Worm (Caenorhabditis elegans) whole organism, L2 larva: ENCODE measurements around the gene scl-3.

Experiments
- C34F6.9 ChIP-seq: fragments of 150-350 bp; optimal IDR thresholded peaks from 2 replicates; lab custom pipeline; 2014; ENCODE audit warnings: missing biosample characterization, missing genetic modification characterization
- F13H6.1 ChIP-seq: sonication (generic microtip); optimal IDR thresholded peaks from 2 replicates; lab custom pipeline; 2016; ENCODE audit warnings: missing genetic modification characterization, missing compliant biosample characterization
- R02D3.7 ChIP-seq: fragments of 150-350 bp; optimal IDR thresholded peaks from 2 replicates; lab custom pipeline; 2014; ENCODE audit warnings: missing biosample characterization, missing genetic modification characterization
- Y55F3AM.14 ChIP-seq: fragments of 200-800 bp; sonication (Bioruptor generic); optimal IDR thresholded peaks from 2 replicates; lab custom pipeline; 2018; ENCODE audit warnings: mild to moderate bottlenecking, missing genetic modification characterization, missing compliant biosample characterization
- alr-1 ChIP-seq: fragments of 150-350 bp; optimal IDR thresholded peaks from 2 replicates; lab custom pipeline; 2014; ENCODE audit warnings: missing biosample characterization, missing genetic modification characterization
- crh-2 ChIP-seq: sonication (generic microtip); optimal IDR thresholded peaks from 2 replicates; lab custom pipeline; 2017; ENCODE audit warnings: missing biosample characterization, missing genetic modification characterization
- dmd-4 ChIP-seq: sonication (generic microtip); optimal IDR thresholded peaks from 2 replicates; lab custom pipeline; 2017; ENCODE audit warnings: missing biosample characterization, missing genetic modification characterization
- egl-27 ChIP-seq: sonication (generic microtip); optimal IDR thresholded peaks from 3 replicates; lab custom pipeline; 2017; ENCODE audit warnings: missing biosample characterization, missing genetic modification reagents, missing genetic modification characterization
- elt-1 ChIP-seq: fragments of 150-350 bp; optimal IDR thresholded peaks from 2 replicates; lab custom pipeline; 2014; ENCODE audit warnings: missing biosample characterization, missing genetic modification characterization
- elt-3 ChIP-seq: sonication (generic microtip); optimal IDR thresholded peaks from 2 replicates; lab custom pipeline; 2017; ENCODE audit warnings: missing biosample characterization, missing genetic modification characterization
- fos-1 ChIP-seq: fragments of 150-350 bp; optimal IDR thresholded peaks from 2 replicates; lab custom pipeline; 2014; ENCODE audit warnings: missing biosample characterization, missing genetic modification characterization
- gmeb-1 ChIP-seq: fragments of 150-350 bp; optimal IDR thresholded peaks from 2 replicates; lab custom pipeline; 2014; ENCODE audit warnings: missing biosample characterization, missing genetic modification characterization
- lin-39 ChIP-seq: fragments of 150-350 bp; optimal IDR thresholded peaks from 2 replicates; lab custom pipeline; 2014; ENCODE audit warnings: missing biosample characterization, missing genetic modification reagents, missing genetic modification characterization
- lsy-2 ChIP-seq, 2 experiments: fragments of 150-350 bp in 1 of 2; sonication (generic microtip) in 1 of 2; optimal IDR thresholded peaks; 2 replicates each; lab custom pipeline; 2014 to 2017; ENCODE audit warnings: missing biosample characterization in 2 of 2, missing genetic modification characterization in 2 of 2
- mab-5 ChIP-seq: fragments of 150-350 bp; optimal IDR thresholded peaks from 2 replicates; lab custom pipeline; 2014; ENCODE audit warnings: missing biosample characterization, missing genetic modification characterization
- mbf-1 ChIP-seq: sonication (generic microtip); optimal IDR thresholded peaks from 2 replicates; lab custom pipeline; 2017; ENCODE audit warnings: missing biosample characterization, missing genetic modification characterization
- mdl-1 ChIP-seq, 2 experiments: fragments of 150-350 bp in 1 of 2; sonication (generic microtip) in 1 of 2; optimal IDR thresholded peaks; 2 replicates each; lab custom pipeline; 2017; ENCODE audit warnings: missing biosample characterization in 2 of 2, missing genetic modification characterization in 2 of 2
- nhr-11 ChIP-seq: fragments of 150-350 bp; optimal IDR thresholded peaks from 2 replicates; lab custom pipeline; 2014; ENCODE audit warnings: missing biosample characterization, missing genetic modification characterization
- nhr-12 ChIP-seq: fragments of 150-350 bp; optimal IDR thresholded peaks from 2 replicates; lab custom pipeline; 2014; ENCODE audit warnings: missing biosample characterization, missing genetic modification characterization
- nhr-129 ChIP-seq: fragments of 150-350 bp; optimal IDR thresholded peaks from 2 replicates; lab custom pipeline; 2014; ENCODE audit warnings: missing biosample characterization, missing genetic modification characterization
- nhr-21 ChIP-seq: fragments of 150-350 bp; optimal IDR thresholded peaks from 2 replicates; lab custom pipeline; 2014; ENCODE audit warnings: missing biosample characterization, missing genetic modification characterization
- nhr-23 ChIP-seq: fragments of 150-350 bp; optimal IDR thresholded peaks from 2 replicates; lab custom pipeline; 2014; ENCODE audit warnings: missing biosample characterization, missing genetic modification reagents, missing genetic modification characterization
- nhr-237 ChIP-seq: fragments of 150-350 bp; optimal IDR thresholded peaks from 2 replicates; lab custom pipeline; 2014; ENCODE audit warnings: missing biosample characterization, missing genetic modification characterization
- nhr-6 ChIP-seq: fragments of 150-350 bp; optimal IDR thresholded peaks from 2 replicates; lab custom pipeline; 2014; ENCODE audit warnings: missing biosample characterization, missing genetic modification characterization
- nhr-77 ChIP-seq: fragments of 150-350 bp; optimal IDR thresholded peaks from 2 replicates; lab custom pipeline; 2014; ENCODE audit warnings: missing biosample characterization, missing genetic modification characterization
- sem-4 ChIP-seq: fragments of 150-350 bp; optimal IDR thresholded peaks from 2 replicates; lab custom pipeline; 2014; ENCODE audit warnings: missing biosample characterization, missing genetic modification reagents, missing genetic modification characterization
- skn-1 ChIP-seq: sonication (generic microtip); optimal IDR thresholded peaks from 2 replicates; lab custom pipeline; 2017; ENCODE audit warnings: missing biosample characterization, missing genetic modification characterization
- sma-3 ChIP-seq: sonication (generic microtip); optimal IDR thresholded peaks from 2 replicates; lab custom pipeline; 2016; ENCODE audit warnings: missing genetic modification reagents, missing genetic modification characterization, missing compliant biosample characterization
- sma-9 ChIP-seq, 2 experiments: fragments of 150-350 bp in 1 of 2; sonication (generic microtip) in 1 of 2; optimal IDR thresholded peaks; 2 replicates each; lab custom pipeline; 2014 to 2016; ENCODE audit warnings: missing genetic modification characterization in 2 of 2, mild to moderate bottlenecking in 1 of 2, missing biosample characterization in 1 of 2, missing compliant biosample characterization in 1 of 2, missing genetic modification reagents in 1 of 2, moderate library complexity in 1 of 2
- snpc-4 ChIP-seq: fragments of 150-350 bp; optimal IDR thresholded peaks from 2 replicates; lab custom pipeline; 2014; ENCODE audit warnings: missing biosample characterization, missing genetic modification characterization
- unc-55 ChIP-seq: fragments of 150-350 bp; sonication (generic microtip); optimal IDR thresholded peaks from 3 replicates; lab custom pipeline; 2014; ENCODE audit warnings: missing biosample characterization, missing genetic modification reagents, missing genetic modification characterization
- unc-62 ChIP-seq: fragments of 150-350 bp; optimal IDR thresholded peaks from 2 replicates; lab custom pipeline; 2014; ENCODE audit warnings: missing biosample characterization, missing genetic modification reagents, missing genetic modification characterization
- ztf-1 ChIP-seq: fragments of 200-800 bp; sonication (Bioruptor generic); conservative IDR thresholded peaks from 2 replicates; pipeline ENCODE4 v1.3.6; 2022; ENCODE audit warnings: missing genetic modification characterization, missing compliant biosample characterization
- ztf-4 ChIP-seq: fragments of 150-350 bp; optimal IDR thresholded peaks from 2 replicates; lab custom pipeline; 2014; ENCODE audit warnings: missing biosample characterization, missing genetic modification characterization

scl-3 gene

DNA sequence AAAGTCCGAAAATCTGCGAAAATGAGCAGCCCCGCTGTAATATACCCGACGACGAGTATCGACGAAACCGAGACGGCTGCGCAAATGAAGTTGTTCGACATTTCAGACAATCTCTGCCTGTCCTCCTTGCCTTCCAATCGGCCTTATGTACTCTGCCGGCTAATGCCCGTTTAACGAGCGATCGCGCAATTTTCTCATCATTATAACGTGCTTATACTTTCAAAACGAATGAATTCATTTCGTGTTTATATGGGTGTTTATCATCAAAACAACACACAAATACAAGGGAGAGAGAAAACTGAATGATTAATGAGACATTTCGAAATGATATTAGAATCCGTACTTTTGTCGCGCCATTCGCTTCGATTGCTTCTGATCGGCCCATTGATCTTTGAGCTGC is 31.6 kb downstream of the scl-3 start, which contains the start of gene col-132:
Gene col-132 (minus strand): TSS at position 101 of the 400 bp plus-strand sequence.
- TF ChIP-seq nhr-12 (tag; lab: Kevin White, UChicago) (no peak), elt-1 (tag; lab: Kevin White, UChicago) (no peak), ztf-4 (no peak), lin-39 (no peak), nhr-6 (tag; lab: Kevin White, UChicago) (no peak), nhr-129 (tag; lab: Kevin White, UChicago) (no peak), nhr-77 (tag; lab: Kevin White, UChicago) (no peak), Y55F3AM.14 (no peak), mab-5 (tag; lab: Kevin White, UChicago) (no peak)

DNA sequence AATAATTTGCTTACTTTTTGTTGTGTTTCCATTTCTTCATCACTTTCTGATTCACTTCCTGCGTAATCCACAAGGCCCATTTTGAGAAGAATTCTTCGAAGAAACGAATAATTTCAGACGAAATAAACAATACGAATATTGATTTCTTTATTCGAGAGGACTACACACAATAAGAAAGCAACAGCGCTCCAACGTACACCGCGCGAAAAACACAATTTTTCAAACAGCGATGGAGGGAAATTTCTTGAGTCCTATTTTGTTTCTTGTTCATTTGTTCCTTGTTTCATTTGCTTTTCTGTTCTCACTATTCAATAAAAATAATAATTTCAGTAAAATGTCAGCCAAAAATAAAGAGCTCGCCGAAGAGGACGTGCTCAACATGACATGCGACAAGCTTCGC is 34.3 kb downstream of the scl-3 start, which contains the start of the genes prcc-1 and C39E9.12:
Gene prcc-1 (minus strand): TSS at position 119 of the 400 bp plus-strand sequence.
Gene C39E9.12 (plus strand): TSS at position 331 of the 400 bp plus-strand sequence.
- TF ChIP-seq sma-3 (GFP tag; lab: Kevin White, UChicago) (peak; percentile 47), nhr-237 (tag; lab: Kevin White, UChicago) (no peak), mab-5 (tag; lab: Kevin White, UChicago) (no peak), lsy-2 (tag; optimal IDR thresholded peaks at IDR 0.05; lab: Kevin White, UChicago) (peak; percentile 31 to 86), ztf-4 (no peak), egl-27 (tag; lab: Kevin White, UChicago) (peak; percentile 6), R02D3.7 (tag; lab: Kevin White, UChicago) (no peak), nhr-21 (tag; lab: Kevin White, UChicago) (no peak), fos-1 (tag; lab: Kevin White, UChicago) (peak; percentile 32), sma-9 (GFP tag; optimal IDR thresholded peaks at IDR 0.05; lab: Kevin White, UChicago) (peak; percentile 54), sma-9 (tag; optimal IDR thresholded peaks at IDR 0.05; lab: Kevin White, UChicago) (no peak), C34F6.9 (tag; lab: Kevin White, UChicago) (peak; percentile 86), crh-2 (tag; lab: Kevin White, UChicago) (peak; percentile 76), mbf-1 (tag; lab: Kevin White, UChicago) (no peak), snpc-4 (tag; lab: Kevin White, UChicago) (peak; percentile 44), nhr-77 (tag; lab: Kevin White, UChicago) (no peak), gmeb-1 (tag; lab: Kevin White, UChicago) (peak; percentile 87), mdl-1 (tag; optimal IDR thresholded peaks at IDR 0.05; lab: Kevin White, UChicago) (no peak), dmd-4 (tag; lab: Kevin White, UChicago) (no peak), nhr-23 (tag; lab: Kevin White, UChicago) (no peak), nhr-6 (tag; lab: Kevin White, UChicago) (peak; percentile 23), ztf-1 (GFP tag; lab: Robert Waterston, UW) (no peak), unc-55 (GFP tag; lab: Kevin White, UChicago) (peak; percentile 94), nhr-11 (tag; lab: Kevin White, UChicago) (no peak), nhr-129 (tag; lab: Kevin White, UChicago) (peak; percentile 96)

DNA sequence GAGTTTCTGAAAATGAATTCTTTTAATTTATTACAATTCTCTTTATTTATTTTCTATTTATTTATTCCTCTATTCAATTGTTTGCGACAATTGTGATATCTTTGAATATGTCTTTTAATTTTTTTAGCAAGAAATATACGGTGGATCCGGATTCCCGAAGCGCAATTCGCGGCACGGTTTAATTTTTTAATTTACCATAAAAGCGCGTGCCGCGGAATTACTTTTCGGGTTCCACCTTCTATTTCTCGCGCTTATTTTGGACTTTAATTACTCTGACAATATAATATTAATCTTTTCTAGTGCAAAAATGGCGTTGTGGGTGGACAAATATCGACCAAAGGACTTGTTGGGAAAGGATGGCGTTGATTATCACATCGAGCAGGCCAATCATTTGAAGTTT is 36.1 kb downstream of the scl-3 start, which contains the start of gene rfc-3:
Gene rfc-3 (plus strand): TSS at position 301 of the 400 bp plus-strand sequence.
- no peak for TF ChIP-seq unc-55 (GFP tag; lab: Kevin White, UChicago)
- TF ChIP-seq nhr-12 (tag; lab: Kevin White, UChicago), result no peak
- no peak for TF ChIP-seq unc-62 (GFP tag; lab: Kevin White, UChicago)
- TF ChIP-seq nhr-21 (tag; lab: Kevin White, UChicago), result no peak
- no peak for TF ChIP-seq mdl-1 (tag; optimal IDR thresholded peaks at IDR 0.05; lab: Kevin White, UChicago)
- no peak for TF ChIP-seq nhr-77 (tag; lab: Kevin White, UChicago)
- no peak for TF ChIP-seq nhr-6 (tag; lab: Kevin White, UChicago)
- TF ChIP-seq nhr-129 (tag; lab: Kevin White, UChicago), result no peak
- TF ChIP-seq skn-1 (tag; lab: Kevin White, UChicago), result no peak
- no peak for TF ChIP-seq Y55F3AM.14
- TF ChIP-seq sma-3 (GFP tag; lab: Kevin White, UChicago), result no peak
- TF ChIP-seq mab-5 (tag; lab: Kevin White, UChicago), result no peak
- TF ChIP-seq elt-3 (tag; lab: Kevin White, UChicago), result no peak
- TF ChIP-seq sem-4, result no peak
- no peak for TF ChIP-seq egl-27 (tag; lab: Kevin White, UChicago)
- no peak for TF ChIP-seq F13H6.1 (tag; lab: Kevin White, UChicago)

DNA sequence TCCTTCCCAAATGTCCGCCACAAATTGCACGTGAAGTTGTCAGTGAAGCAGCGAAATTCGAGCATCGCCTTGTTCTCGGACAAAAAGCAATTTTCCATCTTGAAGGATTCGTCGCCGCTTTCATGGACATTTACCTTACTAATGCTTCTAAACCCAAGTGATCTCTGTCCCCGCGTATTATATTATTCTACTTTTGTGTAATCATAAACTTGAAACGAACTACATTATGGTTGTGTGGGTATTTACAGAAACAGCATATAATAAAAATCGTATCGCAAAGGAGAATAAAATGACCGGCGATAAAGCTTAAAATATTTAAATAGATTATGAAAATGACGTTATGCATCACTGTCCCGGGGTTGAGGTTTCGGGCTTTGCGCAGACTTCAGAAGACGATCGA is 37.4 kb downstream of the scl-3 start:
- TF ChIP-seq alr-1 (tag; lab: Kevin White, UChicago), result no peak
- TF ChIP-seq unc-55 (GFP tag; lab: Kevin White, UChicago), result no peak
- TF ChIP-seq nhr-129 (tag; lab: Kevin White, UChicago), result peak; percentile 27
